Fruit fly (Drosophila melanogaster) whole organism, embryonic: Measurements from ENCODE around the gene CG32588.

Experiments used
- C15 ChIP-seq: fragments of 200-800 bp; sonication (Bioruptor generic); IDR thresholded peaks from 3 replicates; pipeline ENCODE4 v1.3.6; 2022; ENCODE audit warnings: missing biosample characterization, missing genetic modification characterization
- CG10565 ChIP-seq: fragments of 200-800 bp; sonication (Bioruptor generic); optimal IDR thresholded peaks from 3 replicates; lab custom pipeline; 2016; ENCODE audit warnings: missing biosample characterization, mild to moderate bottlenecking, missing genetic modification characterization
- CHES-1-like ChIP-seq: fragments of 200-800 bp; sonication (Bioruptor generic); optimal IDR thresholded peaks from 2 replicates; lab custom pipeline; 2016; ENCODE audit warnings: missing biosample characterization, missing genetic modification characterization
- Dfd ChIP-seq, 2 experiments: fragments of >200 bp; optimal IDR thresholded peaks; 2 replicates each; lab custom pipeline; 2017; ENCODE audit warnings: missing biosample characterization in 2 of 2, missing genetic modification characterization in 2 of 2
- Dp ChIP-seq: fragments of 200-800 bp; sonication (Bioruptor generic); optimal IDR thresholded peaks from 2 replicates; lab custom pipeline; 2018; ENCODE audit warnings: missing biosample characterization, mild to moderate bottlenecking, missing genetic modification characterization, moderate library complexity
- HLH3B ChIP-seq: fragments of 200-800 bp; sonication (Bioruptor generic); IDR thresholded peaks from 2 replicates; pipeline ENCODE4 v1.3.6; 2022; ENCODE audit warnings: missing biosample characterization, missing genetic modification characterization
- Hr3 ChIP-seq: fragments of 200-800 bp; sonication (Bioruptor generic); optimal IDR thresholded peaks from 3 replicates; lab custom pipeline; 2016; ENCODE audit warnings: missing biosample characterization, missing genetic modification characterization
- Hr78 ChIP-seq, 2 experiments: fragments of 200-800 bp in 1 of 2; fragments of >200 bp in 1 of 2; sonication (Bioruptor generic) in 1 of 2; optimal IDR thresholded peaks; 2 replicates each; lab custom pipeline; 2017 to 2019; ENCODE audit warnings: missing biosample characterization in 2 of 2, missing genetic modification characterization in 2 of 2, mild to moderate bottlenecking in 1 of 2, moderate library complexity in 1 of 2
- NfI ChIP-seq: fragments of 200-800 bp; sonication (Bioruptor generic); optimal IDR thresholded peaks from 3 replicates; lab custom pipeline; 2018; ENCODE audit warnings: missing biosample characterization, mild to moderate bottlenecking, missing genetic modification characterization, moderate library complexity
- ab ChIP-seq: fragments of 200-800 bp; sonication (Bioruptor generic); optimal IDR thresholded peaks from 2 replicates; lab custom pipeline; 2016; ENCODE audit warnings: missing biosample characterization, missing genetic modification characterization
- chn ChIP-seq: fragments of 200-800 bp; sonication (Bioruptor generic); optimal IDR thresholded peaks from 2 replicates; lab custom pipeline; 2016; ENCODE audit warnings: missing biosample characterization, missing genetic modification characterization
- jumu ChIP-seq: fragments of 200-800 bp; sonication (Bioruptor generic); optimal IDR thresholded peaks from 3 replicates; lab custom pipeline; 2016; ENCODE audit warnings: missing biosample characterization, missing genetic modification characterization
- luna ChIP-seq: fragments of 200-800 bp; sonication (Bioruptor generic); optimal IDR thresholded peaks from 2 replicates; lab custom pipeline; 2016; ENCODE audit warnings: missing biosample characterization, missing genetic modification characterization
- ssp ChIP-seq: fragments of 200-800 bp; sonication (Bioruptor generic); IDR thresholded peaks from 2 replicates; pipeline ENCODE4 v1.3.6; 2022; ENCODE audit warnings: missing biosample characterization, missing genetic modification characterization

DNA sequence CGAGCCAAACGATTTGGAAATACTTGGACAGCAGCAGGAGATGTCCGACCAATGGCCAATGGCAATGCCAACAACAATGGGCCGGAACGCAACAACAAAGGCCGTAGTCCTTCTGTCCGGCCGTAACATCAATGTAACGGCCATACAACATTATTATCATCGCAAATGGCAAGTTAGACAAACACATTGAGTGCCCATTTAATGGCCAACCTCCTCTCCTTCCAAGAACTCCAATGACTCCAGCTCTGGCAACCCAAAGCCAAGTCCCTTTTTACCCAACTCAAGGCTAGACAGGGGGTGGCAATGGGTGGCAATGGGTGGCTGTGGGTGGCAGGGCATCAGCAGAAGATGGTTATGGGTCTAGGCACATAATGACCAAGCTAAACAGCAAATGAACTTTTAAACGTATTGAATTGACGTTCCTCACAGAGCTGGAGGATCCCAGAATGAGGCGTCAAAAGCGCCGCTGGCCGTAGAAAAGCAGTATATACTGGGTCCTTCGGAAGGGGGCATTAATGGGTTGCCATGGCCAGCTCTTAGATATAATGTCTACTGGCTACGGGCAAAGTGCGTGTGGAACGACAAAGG lies 6.5 kb downstream of the CG32588 start:
- TF ChIP-seq NfI (GFP tag; lab: Kevin White, UChicago) (no peak), Hr78 (GFP tag; optimal IDR thresholded peaks at IDR 0.05; lab: Kevin White, UChicago) (no peak), Dp (GFP tag; lab: Kevin White, UChicago) (no peak), Hr3 (no peak), Dfd (GFP tag; optimal IDR thresholded peaks at IDR 0.05; lab: Kevin White, UChicago) (no peak), chn (no peak), CHES-1-like (GFP tag; lab: Kevin White, UChicago) (no peak), CG10565 (GFP tag; lab: Kevin White, UChicago) (no peak), luna (GFP tag; lab: Kevin White, UChicago) (no peak), jumu (no peak), HLH3B (GFP tag; lab: Robert Waterston, UW) (no peak), ssp (GFP tag; lab: Robert Waterston, UW) (no peak), C15 (GFP tag; lab: Robert Waterston, UW) (no peak), ab (GFP tag; lab: Kevin White, UChicago) (no peak)
